Fruit fly (Drosophila melanogaster) whole organism, embryonic: ENCODE measurements around the gene CG31804.

Source experiments
- CG10274 ChIP-seq: fragments of 200-800 bp; sonication (Bioruptor generic); optimal IDR thresholded peaks from 3 replicates; lab custom pipeline; 2017; ENCODE audit warnings: missing biosample characterization, mild to moderate bottlenecking, missing genetic modification characterization
- CG10431 ChIP-seq: fragments of 200-800 bp; sonication (Bioruptor generic); optimal IDR thresholded peaks from 3 replicates; lab custom pipeline; 2018; ENCODE audit warnings: missing biosample characterization, mild to moderate bottlenecking, missing genetic modification characterization
- CG10565 ChIP-seq: fragments of 200-800 bp; sonication (Bioruptor generic); optimal IDR thresholded peaks from 3 replicates; lab custom pipeline; 2016; ENCODE audit warnings: missing biosample characterization, mild to moderate bottlenecking, missing genetic modification characterization
- CG10959 ChIP-seq: fragments of 200-800 bp; sonication (Bioruptor generic); IDR thresholded peaks from 2 replicates; pipeline ENCODE4 v1.3.6; 2022; ENCODE audit warnings: missing biosample characterization, missing genetic modification characterization
- CG11085 ChIP-seq: fragments of 200-800 bp; sonication (Bioruptor generic); IDR thresholded peaks from 2 replicates; pipeline ENCODE4 v1.3.6; 2022; ENCODE audit warnings: missing biosample characterization, missing genetic modification characterization
- CG11504 ChIP-seq: fragments of 200-800 bp; sonication (Bioruptor generic); optimal IDR thresholded peaks from 3 replicates; lab custom pipeline; 2019; ENCODE audit warnings: missing biosample characterization, mild to moderate bottlenecking, missing genetic modification characterization, moderate library complexity
- CG12219 ChIP-seq: fragments of 200-800 bp; sonication (Bioruptor generic); optimal IDR thresholded peaks from 3 replicates; lab custom pipeline; 2018; ENCODE audit warnings: missing biosample characterization, mild to moderate bottlenecking, missing genetic modification characterization
- CG13123 ChIP-seq: fragments of 200-800 bp; sonication (Bioruptor generic); optimal IDR thresholded peaks from 2 replicates; lab custom pipeline; 2016; ENCODE audit warnings: missing biosample characterization, missing genetic modification characterization
- CG14710 ChIP-seq: fragments of 200-800 bp; sonication (Bioruptor generic); optimal IDR thresholded peaks from 3 replicates; lab custom pipeline; 2019; ENCODE audit warnings: missing biosample characterization, mild to moderate bottlenecking, missing genetic modification characterization, moderate library complexity
- CG14965 ChIP-seq: fragments of 200-800 bp; sonication (Bioruptor generic); optimal IDR thresholded peaks from 2 replicates; lab custom pipeline; 2016; ENCODE audit warnings: missing biosample characterization, missing genetic modification characterization, borderline replicate concordance
- CG17568 ChIP-seq: fragments of 200-800 bp; sonication (Bioruptor generic); optimal IDR thresholded peaks from 2 replicates; lab custom pipeline; 2018; ENCODE audit warnings: missing biosample characterization, mild to moderate bottlenecking, missing genetic modification characterization, moderate library complexity
- CG17912 ChIP-seq: fragments of 200-800 bp; sonication (Bioruptor generic); optimal IDR thresholded peaks from 2 replicates; lab custom pipeline; 2018; ENCODE audit warnings: missing biosample characterization, mild to moderate bottlenecking, missing genetic modification characterization
- CG18764 ChIP-seq: fragments of 200-800 bp; sonication (Bioruptor generic); optimal IDR thresholded peaks from 3 replicates; lab custom pipeline; 2016; ENCODE audit warnings: missing biosample characterization, missing genetic modification characterization
- CG2712 ChIP-seq: fragments of 200-800 bp; optimal IDR thresholded peaks from 3 replicates; lab custom pipeline; 2019; ENCODE audit warnings: missing biosample characterization, mild to moderate bottlenecking, missing genetic modification characterization, moderate library complexity
- CG33213 ChIP-seq: fragments of 200-800 bp; sonication (Bioruptor generic); optimal IDR thresholded peaks from 3 replicates; lab custom pipeline; 2016; ENCODE audit warnings: missing biosample characterization, missing genetic modification characterization
- CG4328 ChIP-seq: fragments of 200-800 bp; sonication (Bioruptor generic); optimal IDR thresholded peaks from 3 replicates; lab custom pipeline; 2017; ENCODE audit warnings: missing biosample characterization, missing genetic modification reagents, missing genetic modification characterization
- CG4404 ChIP-seq: fragments of 200-800 bp; sonication (Bioruptor generic); IDR thresholded peaks from 2 replicates; pipeline ENCODE4 v1.3.6; 2022; ENCODE audit warnings: missing biosample characterization, missing genetic modification characterization
- CG5953 ChIP-seq: fragments of 200-800 bp; sonication (Bioruptor generic); IDR thresholded peaks from 2 replicates; pipeline ENCODE4 v1.3.6; 2022; ENCODE audit warnings: missing biosample characterization, missing genetic modification characterization
- CG7271 ChIP-seq: fragments of 200-800 bp; sonication (Bioruptor generic); optimal IDR thresholded peaks from 2 replicates; lab custom pipeline; 2018; ENCODE audit warnings: missing biosample characterization, mild to moderate bottlenecking, missing genetic modification characterization, moderate library complexity
- CG7357 ChIP-seq: fragments of 200-800 bp; sonication (Bioruptor generic); IDR thresholded peaks from 3 replicates; pipeline ENCODE4 v1.3.6; 2022; ENCODE audit warnings: missing biosample characterization, missing genetic modification characterization
- D19B ChIP-seq: fragments of 200-800 bp; sonication (Bioruptor generic); optimal IDR thresholded peaks from 2 replicates; lab custom pipeline; 2017; ENCODE audit warnings: missing biosample characterization, mild to moderate bottlenecking, missing genetic modification characterization
- Dll ChIP-seq: fragments of 200-800 bp; sonication (Bioruptor generic); IDR thresholded peaks from 4 replicates; pipeline ENCODE4 v1.3.6; 2022; ENCODE audit warnings: missing biosample characterization, missing genetic modification characterization; ENCODE audit not compliant: partially characterized antibody
- ERR ChIP-seq: fragments of 200-800 bp; sonication (Bioruptor generic); optimal IDR thresholded peaks from 2 replicates; lab custom pipeline; 2016; ENCODE audit warnings: missing biosample characterization, missing genetic modification characterization
- HmgD ChIP-seq: fragments of 200-800 bp; sonication (Bioruptor generic); optimal IDR thresholded peaks from 3 replicates; lab custom pipeline; 2016; ENCODE audit warnings: missing biosample characterization, missing genetic modification characterization
- Jarid2 ChIP-seq: fragments of 200-800 bp; sonication (Bioruptor generic); optimal IDR thresholded peaks from 3 replicates; lab custom pipeline; 2017; ENCODE audit warnings: mild to moderate bottlenecking, missing biosample characterization, missing genetic modification reagents, missing genetic modification characterization
- Kr ChIP-seq: fragments of 200-800 bp; sonication (Bioruptor generic); optimal IDR thresholded peaks from 2 replicates; lab custom pipeline; 2017; ENCODE audit warnings: missing biosample characterization, mild to moderate bottlenecking, missing genetic modification characterization
- Lpt ChIP-seq: fragments of >200 bp; optimal IDR thresholded peaks from 2 replicates; lab custom pipeline; 2018; ENCODE audit warnings: missing biosample characterization, missing genetic modification characterization
- Opbp ChIP-seq: fragments of 200-800 bp; sonication (Bioruptor generic); IDR thresholded peaks from 3 replicates; pipeline ENCODE4 v1.3.6; 2022; ENCODE audit warnings: missing biosample characterization, missing genetic modification characterization; ENCODE audit not compliant: partially characterized antibody
- PHDP ChIP-seq: fragments of 200-800 bp; sonication (Bioruptor generic); optimal IDR thresholded peaks from 3 replicates; lab custom pipeline; 2018; ENCODE audit warnings: missing biosample characterization, mild to moderate bottlenecking, missing genetic modification characterization, moderate library complexity
- Ptx1 ChIP-seq: fragments of 200-800 bp; sonication (Bioruptor generic); IDR thresholded peaks from 2 replicates; pipeline ENCODE4 v1.3.6; 2022; ENCODE audit warnings: missing biosample characterization, missing genetic modification characterization
- Rfx ChIP-seq: fragments of 200-800 bp; sonication (Bioruptor generic); IDR thresholded peaks from 2 replicates; pipeline ENCODE4 v1.3.6; 2022; ENCODE audit warnings: missing biosample characterization, missing genetic modification characterization
- corto ChIP-seq: fragments of 200-800 bp; sonication (Bioruptor generic); optimal IDR thresholded peaks from 2 replicates; lab custom pipeline; 2016; ENCODE audit warnings: missing biosample characterization, mild to moderate bottlenecking, missing genetic modification characterization, moderate library complexity
- crol ChIP-seq: fragments of 200-800 bp; sonication (Bioruptor generic); IDR thresholded peaks from 2 replicates; pipeline ENCODE4 v1.3.6; 2022; ENCODE audit warnings: missing biosample characterization, missing genetic modification characterization
- danr ChIP-seq: fragments of 200-800 bp; sonication (Bioruptor generic); IDR thresholded peaks from 2 replicates; pipeline ENCODE4 v1.3.6; 2022; ENCODE audit warnings: missing biosample characterization, missing genetic modification characterization
- eve ChIP-seq, 2 experiments: fragments of >200 bp; optimal IDR thresholded peaks; 2 replicates each; lab custom pipeline; 2017; ENCODE audit warnings: missing biosample characterization in 2 of 2, missing genetic modification characterization in 2 of 2
- gem ChIP-seq: fragments of 200-800 bp; sonication (Bioruptor generic); optimal IDR thresholded peaks from 2 replicates; lab custom pipeline; 2019; ENCODE audit warnings: missing biosample characterization, mild to moderate bottlenecking, missing genetic modification characterization, moderate library complexity
- org-1 ChIP-seq: fragments of 200-800 bp; sonication (Bioruptor generic); optimal IDR thresholded peaks from 2 replicates; lab custom pipeline; 2017; ENCODE audit warnings: missing biosample characterization, missing genetic modification characterization
- otp ChIP-seq: fragments of 200-800 bp; sonication (Bioruptor generic); IDR thresholded peaks from 3 replicates; pipeline ENCODE4, ENCODE4 v1.3.6; 2022; ENCODE audit warnings: missing biosample characterization, missing genetic modification characterization
- pros ChIP-seq: fragments of 200-800 bp; sonication (Bioruptor generic); optimal IDR thresholded peaks from 3 replicates; lab custom pipeline; 2019; ENCODE audit warnings: missing biosample characterization, mild to moderate bottlenecking, missing genetic modification characterization, moderate library complexity
- row ChIP-seq: fragments of 200-800 bp; sonication (Bioruptor generic); IDR thresholded peaks from 3 replicates; pipeline ENCODE4 v1.3.6; 2022; ENCODE audit warnings: missing biosample characterization, missing genetic modification characterization
- scrt ChIP-seq: fragments of 200-800 bp; sonication (Bioruptor generic); optimal IDR thresholded peaks from 2 replicates; lab custom pipeline; 2018; ENCODE audit warnings: missing biosample characterization, mild to moderate bottlenecking, missing genetic modification characterization, moderate library complexity
- shn ChIP-seq: fragments of 200-800 bp; sonication (Bioruptor generic); optimal IDR thresholded peaks from 3 replicates; lab custom pipeline; 2016; ENCODE audit warnings: missing biosample characterization, missing genetic modification characterization
- sr ChIP-seq: fragments of 200-800 bp; sonication (Bioruptor generic); IDR thresholded peaks from 3 replicates; pipeline ENCODE4 v1.3.6; 2022; ENCODE audit warnings: missing biosample characterization, missing genetic modification characterization
- ssp ChIP-seq: fragments of 200-800 bp; sonication (Bioruptor generic); IDR thresholded peaks from 2 replicates; pipeline ENCODE4 v1.3.6; 2022; ENCODE audit warnings: missing biosample characterization, missing genetic modification characterization
- stwl ChIP-seq: fragments of 200-800 bp; sonication (Bioruptor generic); optimal IDR thresholded peaks from 3 replicates; lab custom pipeline; 2018; ENCODE audit warnings: missing biosample characterization, mild to moderate bottlenecking, missing genetic modification characterization, moderate library complexity
- sug ChIP-seq: fragments of 200-800 bp; optimal IDR thresholded peaks from 2 replicates; lab custom pipeline; 2019; ENCODE audit warnings: missing biosample characterization, mild to moderate bottlenecking, missing genetic modification characterization, moderate library complexity
- tio ChIP-seq: fragments of 200-800 bp; sonication (Bioruptor generic); optimal IDR thresholded peaks from 2 replicates; lab custom pipeline; 2017; ENCODE audit warnings: missing biosample characterization, missing genetic modification characterization, inconsistent platforms
- toy ChIP-seq: fragments of 200-800 bp; sonication (Bioruptor generic); IDR thresholded peaks from 2 replicates; pipeline ENCODE4 v1.3.6; 2022; ENCODE audit warnings: missing biosample characterization, missing genetic modification characterization
- ttk ChIP-seq: fragments of 200-800 bp; sonication (Bioruptor generic); IDR thresholded peaks from 2 replicates; pipeline ENCODE4 v2.1.2; 2022; ENCODE audit warnings: missing biosample characterization, missing genetic modification characterization
- unpg ChIP-seq: fragments of 200-800 bp; sonication (Bioruptor generic); optimal IDR thresholded peaks from 3 replicates; lab custom pipeline; 2018; ENCODE audit warnings: missing biosample characterization, mild to moderate bottlenecking, missing genetic modification characterization, moderate library complexity
- vvl ChIP-seq: fragments of 200-800 bp; sonication (Bioruptor generic); IDR thresholded peaks from 2 replicates; pipeline ENCODE4 v1.3.6; 2022; ENCODE audit warnings: missing biosample characterization, missing genetic modification characterization

CG31804 gene

DNA sequence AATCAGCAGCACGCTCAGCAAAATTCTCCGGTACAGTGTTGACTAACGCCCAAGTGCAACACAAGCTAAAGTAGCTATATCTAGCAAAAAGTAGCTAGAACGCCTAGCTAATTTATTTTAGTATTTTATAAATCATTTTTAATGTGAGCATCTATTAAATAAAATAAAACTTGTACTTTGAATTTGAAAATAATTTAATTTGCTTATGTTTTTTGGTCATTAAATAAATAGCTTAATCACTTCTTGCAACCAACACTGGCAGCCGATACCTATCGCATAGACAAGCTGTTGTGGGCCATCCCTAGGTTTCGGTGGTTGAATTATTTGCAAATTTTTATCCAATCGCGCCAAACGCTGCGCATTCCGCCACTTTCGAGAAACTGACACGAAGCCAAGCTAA lies 47.1 kb downstream of the CG31804 start, which contains the start of the genes Polr2J and CG15141 (continued):
- TF ChIP-seq CG2712 (tag; lab: Kevin White, UChicago) (peak; percentile 90), row (GFP tag; lab: Robert Waterston, UW) (peak; percentile 97), D19B (GFP tag; lab: Kevin White, UChicago) (peak; percentile 71), CG17912 (GFP tag; lab: Kevin White, UChicago) (no peak), Lpt (no peak), CG4328 (GFP tag; lab: Kevin White, UChicago) (peak; percentile 70), CG14710 (peak; percentile 93), Kr (no peak), pros (no peak), CG4404 (peak; percentile 90), toy (GFP tag; lab: Robert Waterston, UW) (no peak), ERR (GFP tag; lab: Kevin White, UChicago) (no peak), ttk (GFP tag; lab: Robert Waterston, UW) (peak; percentile 88), scrt (peak; percentile 70), danr (GFP tag; lab: Robert Waterston, UW) (peak; percentile 79; the same call in 1 of the 2 replicates), Jarid2 (GFP tag; lab: Kevin White, UChicago) (no peak), stwl (tag; lab: Kevin White, UChicago) (peak; percentile 95), CG18764 (GFP tag; lab: Kevin White, UChicago) (peak; percentile 78), CG5953 (no peak), sr (GFP tag; lab: Robert Waterston, UW) (no peak), CG10431 (GFP tag; lab: Kevin White, UChicago) (no peak), shn (GFP tag; lab: Kevin White, UChicago) (peak; percentile 73), eve (GFP tag; optimal IDR thresholded peaks at IDR 0.05; lab: Kevin White, UChicago) (no peak), CG11085 (peak; percentile 81), Opbp (GFP tag; lab: Robert Waterston, UW) (peak; percentile 64; the same call in 2 of the 3 replicates), CG12219 (GFP tag; lab: Kevin White, UChicago) (peak; percentile 8), CG14965 (GFP tag; lab: Kevin White, UChicago) (no peak), CG10274 (GFP tag; lab: Kevin White, UChicago) (peak; percentile 46), CG33213 (GFP tag; lab: Kevin White, UChicago) (peak; percentile 52), gem (tag; lab: Kevin White, UChicago) (peak; percentile 94), CG10565 (GFP tag; lab: Kevin White, UChicago) (peak; percentile 15), CG7271 (tag; lab: Kevin White, UChicago) (peak; percentile 78), tio (GFP tag; lab: Kevin White, UChicago) (peak; percentile 65), CG7357 (GFP tag; lab: Robert Waterston, UW) (peak; percentile 79), HmgD (no peak), CG11504 (tag; lab: Kevin White, UChicago) (no peak), corto (GFP tag; lab: Kevin White, UChicago) (peak; percentile 25), Ptx1 (GFP tag; lab: Robert Waterston, UW) (peak; percentile 95), Dll (GFP tag; lab: Robert Waterston, UW) (peak; percentile 96), PHDP (tag; lab: Kevin White, UChicago) (peak; percentile 87), CG17568 (GFP tag; lab: Kevin White, UChicago) (no peak), unpg (peak; percentile 88), crol (no peak), ssp (GFP tag; lab: Robert Waterston, UW) (peak; percentile 91), otp (peak; percentile 75; the same call in 2 of the 3 replicates), CG10959 (GFP tag; lab: Robert Waterston, UW) (peak; percentile 52; the same call in 1 of the 2 replicates), Rfx (GFP tag; lab: Robert Waterston, UW) (peak; percentile 91), org-1 (GFP tag; lab: Kevin White, UChicago) (peak; percentile 19), CG13123 (GFP tag; lab: Kevin White, UChicago) (peak; percentile 69), vvl (GFP tag; lab: Robert Waterston, UW) (peak; percentile 88), sug (tag; lab: Kevin White, UChicago) (peak; percentile 88)
